Worm (Caenorhabditis elegans) whole organism, late embryonic: ENCODE results near the gene plpp-1.3.

ENCODE experiments used
- F13H6.1 ChIP-seq: sonication (generic microtip); optimal IDR thresholded peaks from 2 replicates; lab custom pipeline; 2016; ENCODE audit warnings: missing genetic modification characterization, missing compliant biosample characterization
- ahr-1 ChIP-seq: sonication (generic microtip); optimal IDR thresholded peaks from 2 replicates; lab custom pipeline; 2016; ENCODE audit warnings: missing genetic modification characterization, missing compliant biosample characterization
- ceh-31 ChIP-seq: sonication (generic microtip); optimal IDR thresholded peaks from 2 replicates; lab custom pipeline; 2016; ENCODE audit warnings: missing genetic modification characterization, missing compliant biosample characterization
- ceh-34 ChIP-seq: sonication (generic microtip); optimal IDR thresholded peaks from 2 replicates; lab custom pipeline; 2016; ENCODE audit warnings: mild to moderate bottlenecking, missing genetic modification characterization, missing compliant biosample characterization
- eyg-1 ChIP-seq: sonication (generic microtip); optimal IDR thresholded peaks from 2 replicates; lab custom pipeline; 2016; ENCODE audit warnings: missing genotype, missing genetic modification characterization, missing compliant biosample characterization
- gmeb-2 ChIP-seq: sonication (generic microtip); optimal IDR thresholded peaks from 2 replicates; lab custom pipeline; 2016; ENCODE audit warnings: missing genetic modification characterization, inconsistent platforms, missing compliant biosample characterization
- hlh-8 ChIP-seq: sonication (generic microtip); optimal IDR thresholded peaks from 2 replicates; lab custom pipeline; 2016; ENCODE audit warnings: missing genotype, missing genetic modification characterization, missing compliant biosample characterization
- mec-3 ChIP-seq: sonication (generic microtip); optimal IDR thresholded peaks from 2 replicates; lab custom pipeline; 2016; ENCODE audit warnings: borderline replicate concordance, missing genetic modification characterization, missing compliant biosample characterization
- nhr-11 ChIP-seq: fragments of 150-350 bp; optimal IDR thresholded peaks from 2 replicates; lab custom pipeline; 2014; ENCODE audit warnings: missing biosample characterization, missing genetic modification characterization
- ref-2 ChIP-seq: sonication (generic microtip); optimal IDR thresholded peaks from 2 replicates; lab custom pipeline; 2016; ENCODE audit warnings: missing genetic modification characterization, missing compliant biosample characterization

ce11 chrX:10687317-10687716 lies 7.8 kb upstream of the plpp-1.3 start:
- no peak for TF ChIP-seq mec-3 (tag; lab: Kevin White, UChicago)
- no peak for TF ChIP-seq eyg-1 (tag; lab: Kevin White, UChicago)
- TF ChIP-seq ref-2, result no peak
- no peak for TF ChIP-seq F13H6.1 (tag; lab: Kevin White, UChicago)
- TF ChIP-seq ceh-34, result no peak
- TF ChIP-seq nhr-11 (tag; lab: Kevin White, UChicago), result no peak
- no peak for TF ChIP-seq gmeb-2 (tag; lab: Kevin White, UChicago)
- TF ChIP-seq ahr-1 (tag; lab: Kevin White, UChicago), result no peak
- TF ChIP-seq hlh-8 (tag; lab: Kevin White, UChicago), result no peak
- no peak for TF ChIP-seq ceh-31 (tag; lab: Kevin White, UChicago)
